Worm (Caenorhabditis elegans) whole organism, L2 larva: Measurements from ENCODE around the gene Y68A4A.13.

Experiments used
- blmp-1 ChIP-seq: sonication (generic microtip); optimal IDR thresholded peaks from 2 replicates; lab custom pipeline; 2017; ENCODE audit warnings: missing genetic modification characterization, mild to moderate bottlenecking, missing compliant biosample characterization, antibody characterized with exemption, moderate library complexity; ENCODE audit not compliant: insufficient read depth
- ceh-16 ChIP-seq: fragments of 150-350 bp; optimal IDR thresholded peaks from 2 replicates; lab custom pipeline; 2014; ENCODE audit warnings: missing biosample characterization, missing genetic modification characterization
- egl-27 ChIP-seq: sonication (generic microtip); optimal IDR thresholded peaks from 3 replicates; lab custom pipeline; 2017; ENCODE audit warnings: missing biosample characterization, missing genetic modification reagents, missing genetic modification characterization
- nhr-129 ChIP-seq: fragments of 150-350 bp; optimal IDR thresholded peaks from 2 replicates; lab custom pipeline; 2014; ENCODE audit warnings: missing biosample characterization, missing genetic modification characterization
- sem-4 ChIP-seq: fragments of 150-350 bp; optimal IDR thresholded peaks from 2 replicates; lab custom pipeline; 2014; ENCODE audit warnings: missing biosample characterization, missing genetic modification reagents, missing genetic modification characterization
- unc-39 ChIP-seq: fragments of 150-350 bp; optimal IDR thresholded peaks from 2 replicates; lab custom pipeline; 2014; ENCODE audit warnings: missing biosample characterization, missing genetic modification characterization
- unc-62 ChIP-seq: fragments of 150-350 bp; optimal IDR thresholded peaks from 2 replicates; lab custom pipeline; 2014; ENCODE audit warnings: missing biosample characterization, missing genetic modification reagents, missing genetic modification characterization
- ztf-11 ChIP-seq: sonication (generic microtip); optimal IDR thresholded peaks from 2 replicates; lab custom pipeline; 2017; ENCODE audit warnings: missing biosample characterization, missing genetic modification characterization
- ztf-4 ChIP-seq: fragments of 150-350 bp; optimal IDR thresholded peaks from 2 replicates; lab custom pipeline; 2014; ENCODE audit warnings: missing biosample characterization, missing genetic modification characterization

ce11 chrV:17223305-17223704, 15.4 kb upstream of the Y68A4A.13 start, which contains the start of gene srh-252:
- TF ChIP-seq blmp-1 (tag; lab: Kevin White, UChicago) (no peak), nhr-129 (no peak), egl-27 (no peak), ztf-4 (tag; lab: Kevin White, UChicago) (no peak), sem-4 (tag; lab: Kevin White, UChicago) (no peak), ceh-16 (no peak), unc-62 (GFP tag; lab: Kevin White, UChicago) (no peak), ztf-11 (no peak), unc-39 (no peak)
